Worm (Caenorhabditis elegans) whole organism, L3 larva: ENCODE measurements around the gene C52B9.8.
"Not testable (repeated sequence)": the region's sequence is repeated elsewhere in the genome, so short reads cannot be mapped to it uniquely, and the experiment has no call there.

Source experiments
- R02D3.7 ChIP-seq: fragments of 150-350 bp; optimal IDR thresholded peaks from 2 replicates; lab custom pipeline; 2014; ENCODE audit warnings: missing biosample characterization, missing genetic modification characterization
- aly-2 ChIP-seq: fragments of 150-350 bp; optimal IDR thresholded peaks from 2 replicates; lab custom pipeline; 2014; ENCODE audit warnings: missing biosample characterization, missing genetic modification characterization
- ama-1 ChIP-seq: fragments of 150-350 bp; optimal IDR thresholded peaks from 2 replicates; lab custom pipeline; 2018
- elt-2 ChIP-seq: sonication (generic microtip); optimal IDR thresholded peaks from 2 replicates; lab custom pipeline; 2016; ENCODE audit warnings: missing genetic modification reagents, mild to moderate bottlenecking, missing genetic modification characterization, missing compliant biosample characterization
- elt-3 ChIP-seq, 3 experiments: fragments of 150-350 bp in 1 of 3; sonication (generic microtip) in 2 of 3; optimal IDR thresholded peaks; 2 replicates in 2 of 3; 4 replicates in 1 of 3; lab custom pipeline; 2014 to 2017; ENCODE audit warnings: missing biosample characterization in 3 of 3, missing genetic modification characterization in 3 of 3
- eor-1 ChIP-seq, 2 experiments: fragments of 150-350 bp; optimal IDR thresholded peaks; 2 replicates each; lab custom pipeline; 2014 to 2018; ENCODE audit warnings: missing biosample characterization in 2 of 2, missing genetic modification characterization in 2 of 2
- lsy-12 ChIP-seq: sonication (generic microtip); optimal IDR thresholded peaks from 2 replicates; lab custom pipeline; 2016; ENCODE audit warnings: mild to moderate bottlenecking, missing genetic modification characterization, missing compliant biosample characterization
- nhr-237 ChIP-seq: fragments of 150-350 bp; optimal IDR thresholded peaks from 2 replicates; lab custom pipeline; 2014; ENCODE audit warnings: missing biosample characterization, missing genetic modification characterization
- nhr-76 ChIP-seq: fragments of 150-350 bp; sonication (generic microtip); optimal IDR thresholded peaks from 5 replicates; lab custom pipeline; 2014; ENCODE audit warnings: missing biosample characterization, missing genetic modification characterization
- unc-39 ChIP-seq: sonication (generic microtip); optimal IDR thresholded peaks from 4 replicates; lab custom pipeline; 2017; ENCODE audit warnings: missing biosample characterization, missing genetic modification characterization
- unc-62 ChIP-seq: fragments of 150-350 bp; sonication (generic microtip); optimal IDR thresholded peaks from 4 replicates; lab custom pipeline; 2014; ENCODE audit warnings: missing biosample characterization, missing genetic modification reagents, missing genetic modification characterization

- TF ChIP-seq nhr-237 (tag; lab: Kevin White, UChicago); aly-2 (tag; lab: Kevin White, UChicago); unc-62 (GFP tag; lab: Kevin White, UChicago); unc-39 (tag; lab: Kevin White, UChicago); lsy-12; eor-1 (tag; optimal IDR thresholded peaks at IDR 0.05; lab: Kevin White, UChicago); elt-2 (tag; lab: Kevin White, UChicago); ama-1; R02D3.7; elt-3 (tag; optimal IDR thresholded peaks at IDR 0.05; lab: Kevin White, UChicago); nhr-76 (tag; lab: Kevin White, UChicago): not testable (repeated sequence)
Measured at ce11 chrX:4332305-4332704, 20.7 kb upstream of the C52B9.8 start, which contains the start of gene C24A8.6.
